Fruit fly (Drosophila melanogaster): ENCODE measurements around the gene CG2186.

The CG2186 gene

dm6 chrX:10905047-10905446, 47.6 kb downstream of the CG2186 start (continued):
- TF ChIP-seq Nf-YA (GFP tag; IDR thresholded peaks at IDR 0.05) (peak; percentile 30; the same call in 1 of the 2 replicates), Sin3A (optimal IDR thresholded peaks at IDR 0.05) (no peak), Myb (GFP tag; optimal IDR thresholded peaks at IDR 0.05) (no peak), trh (GFP tag; optimal IDR thresholded peaks at IDR 0.05) (no peak), CG12391 (tag; optimal IDR thresholded peaks at IDR 0.05) (peak; percentile 63), CG17802 (tag; optimal IDR thresholded peaks at IDR 0.05) (peak; percentile 19), MESR4 (GFP tag; optimal IDR thresholded peaks at IDR 0.05) (no peak), slp2 (GFP tag; optimal IDR thresholded peaks at IDR 0.05) (peak; percentile 52), CG15269 (tag; optimal IDR thresholded peaks at IDR 0.05) (peak; percentile 69), CG13424 (tag; optimal IDR thresholded peaks at IDR 0.05) (peak; percentile 72), pnt (GFP tag; optimal IDR thresholded peaks at IDR 0.05) (peak; percentile 45)

dm6 chrX:10905467-10905866, 48.0 kb downstream of the CG2186 start, which contains the start of gene CG43901:
TSS of gene CG43901 (plus strand) at chrX:10905767.
- TF ChIP-seq CG8359 (GFP tag; optimal IDR thresholded peaks at IDR 0.05; ENCODE audit: borderline replicate concordance) (no peak), CG1647 (GFP tag; optimal IDR thresholded peaks at IDR 0.05) (no peak), Myb (GFP tag; optimal IDR thresholded peaks at IDR 0.05) (no peak), sqz (GFP tag; optimal IDR thresholded peaks at IDR 0.05) (peak; percentile 30), sens (GFP tag) (peak; percentile 47), al (GFP tag; IDR thresholded peaks at IDR 0.05) (no peak), CG11560 (tag; IDR thresholded peaks at IDR 0.05) (no peak)

- peak; percentile 18; the same call in 1 of the 2 replicates for TF ChIP-seq bbx (GFP tag; IDR thresholded peaks at IDR 0.05; ENCODE audit: partially characterized antibody)
- peak; percentile 18; the same call in 1 of the 2 replicates for TF ChIP-seq hbn (GFP tag; IDR thresholded peaks at IDR 0.05; ENCODE audit: partially characterized antibody)
- TF ChIP-seq unc-4 (GFP tag; IDR thresholded peaks at IDR 0.05; ENCODE audit: partially characterized antibody) = peak; percentile 54; the same call in 1 of the 2 replicates
- TF ChIP-seq Drgx (GFP tag; IDR thresholded peaks at IDR 0.05) = no peak
- TF ChIP-seq Abd-B (GFP tag; optimal IDR thresholded peaks at IDR 0.05) = no peak
- TF ChIP-seq CG34376 (GFP tag; optimal IDR thresholded peaks at IDR 0.05) = peak; percentile 15
- TF ChIP-seq ewg (GFP tag; optimal IDR thresholded peaks at IDR 0.05) = peak; percentile 99
- TF ChIP-seq amos (GFP tag; IDR thresholded peaks at IDR 0.05; ENCODE audit: partially characterized antibody) = peak; percentile 55; the same call in 1 of the 2 replicates
- TF ChIP-seq CG30431 (GFP tag; optimal IDR thresholded peaks at IDR 0.05) = no peak
- peak; percentile 55 for TF ChIP-seq Sry-β (GFP tag; optimal IDR thresholded peaks at IDR 0.05)
- TF ChIP-seq zf30C (GFP tag; optimal IDR thresholded peaks at IDR 0.05) = peak; percentile 5
- TF ChIP-seq Ravus (GFP tag; IDR thresholded peaks at IDR 0.05) = no peak
- peak; percentile 1 for TF ChIP-seq pzg (GFP tag; optimal IDR thresholded peaks at IDR 0.05)
- TF ChIP-seq E2f2 (GFP tag; IDR thresholded peaks at IDR 0.05) = no peak
- no peak for TF ChIP-seq CG16813 (GFP tag; IDR thresholded peaks at IDR 0.05; ENCODE audit: partially characterized antibody)
- peak; percentile 26 for TF ChIP-seq Med (GFP tag)
- TF ChIP-seq CG4404 (GFP tag; IDR thresholded peaks at IDR 0.05) = no peak
- peak; percentile 31 for TF ChIP-seq CG9215 (GFP tag; IDR thresholded peaks at IDR 0.05)
- peak; percentile 52 for TF ChIP-seq BEAF-32 (GFP tag; optimal IDR thresholded peaks at IDR 0.05)
- 0 out of 4 replicates have a peak, but pooled peaks have one; percentile 35 for TF ChIP-seq Dll (GFP tag; IDR thresholded peaks at IDR 0.05; ENCODE audit: partially characterized antibody)
- peak; percentile 14; the same call in 1 of the 2 replicates for TF ChIP-seq inv (GFP tag; IDR thresholded peaks at IDR 0.05; ENCODE audit: partially characterized antibody)
- TF ChIP-seq CG10543 (GFP tag; optimal IDR thresholded peaks at IDR 0.05) = peak; percentile 40
- peak; percentile 49; the same call in 1 of the 2 replicates for TF ChIP-seq Bgb (GFP tag; IDR thresholded peaks at IDR 0.05; ENCODE audit: partially characterized antibody)
- TF ChIP-seq CG14860 (GFP tag; IDR thresholded peaks at IDR 0.05; ENCODE audit: partially characterized antibody) = 0 out of 3 replicates have a peak, but pooled peaks have one; percentile 16
- no peak for TF ChIP-seq CG16779 (GFP tag; IDR thresholded peaks at IDR 0.05)
- no peak for TF ChIP-seq CG15696 (tag; optimal IDR thresholded peaks at IDR 0.05)
- peak in 1 of 2 experiments; percentile 22 for TF ChIP-seq Trl (optimal IDR thresholded peaks at IDR 0.05)
- no peak for TF ChIP-seq Trl (GFP tag; optimal IDR thresholded peaks at IDR 0.05)
- TF ChIP-seq MBD-R2 (GFP tag; IDR thresholded peaks at IDR 0.05) = 0 out of 2 replicates have a peak, but pooled peaks have one; percentile 16
Measured at dm6 chrX:10906222-10906866, 48.9 kb downstream of the CG2186 start.

Measured in whole organism, embryonic.